Fruit fly (Drosophila melanogaster): ENCODE data around the gene RhoGAP92B.

Gene RhoGAP92B

DNA sequence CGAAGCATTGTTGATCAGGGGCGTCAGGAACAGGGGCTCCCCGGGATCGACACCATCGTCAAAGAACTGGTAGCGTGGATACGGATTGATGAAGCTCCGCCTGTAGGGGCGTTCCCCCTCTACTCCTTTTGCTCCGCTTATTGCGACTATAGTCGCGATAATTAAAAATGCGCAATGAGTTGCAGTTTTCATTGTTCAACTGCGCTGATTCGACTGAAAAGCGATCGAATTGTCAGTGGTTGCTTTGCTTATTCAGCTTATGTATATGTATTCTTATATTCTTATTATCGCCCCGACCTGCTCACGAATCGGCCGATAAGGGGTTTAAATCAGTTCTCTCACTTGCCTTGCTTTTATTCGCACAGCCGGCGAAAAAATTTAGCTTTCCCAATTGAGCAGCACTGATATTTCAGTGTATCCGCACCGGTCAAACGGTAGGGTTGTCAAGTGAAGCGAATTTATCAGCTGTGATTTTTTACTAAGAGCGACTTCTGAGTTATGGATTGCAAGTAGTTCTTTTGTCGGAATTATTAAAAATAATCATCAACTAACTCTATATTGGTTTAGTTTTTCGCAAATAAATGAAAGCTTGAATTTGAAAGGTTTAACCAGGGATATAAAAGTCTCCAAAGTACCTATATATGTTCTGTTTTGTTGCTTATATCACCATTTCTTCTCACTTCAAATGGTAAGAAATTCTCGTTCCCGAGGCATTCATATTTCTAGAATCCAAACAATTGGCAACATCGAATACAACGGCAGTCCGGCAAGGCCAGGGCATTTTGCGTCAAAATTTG lies 40.8 kb upstream of the RhoGAP92B start, which contains the start of the genes CG4572 and CG4686 (continued):
- TF ChIP-seq CG3919 (GFP tag; optimal IDR thresholded peaks at IDR 0.05) (peak; percentile 80), spab (GFP tag; optimal IDR thresholded peaks at IDR 0.05) (peak; percentile 67), Gug (GFP tag; IDR thresholded peaks at IDR 0.05) (peak; percentile 83), acj6 (GFP tag; optimal IDR thresholded peaks at IDR 0.05) (peak; percentile 79), net (GFP tag; optimal IDR thresholded peaks at IDR 0.05) (peak; percentile 75), Ets96B (tag; optimal IDR thresholded peaks at IDR 0.05) (peak; percentile 67), Hr4 (GFP tag; optimal IDR thresholded peaks at IDR 0.05) (peak; percentile 86), CG3032 (tag; optimal IDR thresholded peaks at IDR 0.05) (peak; percentile 89), svp (GFP tag) (no peak), CG10669 (GFP tag; optimal IDR thresholded peaks at IDR 0.05) (peak; percentile 74), CG6792 (GFP tag; optimal IDR thresholded peaks at IDR 0.05) (peak; percentile 71), pdm3 (GFP tag; optimal IDR thresholded peaks at IDR 0.05) (peak; percentile 85), CG11902 (GFP tag; optimal IDR thresholded peaks at IDR 0.05) (peak; percentile 75), CG31627 (GFP tag; optimal IDR thresholded peaks at IDR 0.05) (peak; percentile 90), Eip78C (GFP tag) (peak; percentile 92), CG6808 (GFP tag; optimal IDR thresholded peaks at IDR 0.05) (peak; percentile 62), Smox (GFP tag; optimal IDR thresholded peaks at IDR 0.05) (peak; percentile 82), CG16779 (tag; optimal IDR thresholded peaks at IDR 0.05) (no peak), Eip75B (GFP tag; optimal IDR thresholded peaks at IDR 0.05) (peak; percentile 80)

DNA sequence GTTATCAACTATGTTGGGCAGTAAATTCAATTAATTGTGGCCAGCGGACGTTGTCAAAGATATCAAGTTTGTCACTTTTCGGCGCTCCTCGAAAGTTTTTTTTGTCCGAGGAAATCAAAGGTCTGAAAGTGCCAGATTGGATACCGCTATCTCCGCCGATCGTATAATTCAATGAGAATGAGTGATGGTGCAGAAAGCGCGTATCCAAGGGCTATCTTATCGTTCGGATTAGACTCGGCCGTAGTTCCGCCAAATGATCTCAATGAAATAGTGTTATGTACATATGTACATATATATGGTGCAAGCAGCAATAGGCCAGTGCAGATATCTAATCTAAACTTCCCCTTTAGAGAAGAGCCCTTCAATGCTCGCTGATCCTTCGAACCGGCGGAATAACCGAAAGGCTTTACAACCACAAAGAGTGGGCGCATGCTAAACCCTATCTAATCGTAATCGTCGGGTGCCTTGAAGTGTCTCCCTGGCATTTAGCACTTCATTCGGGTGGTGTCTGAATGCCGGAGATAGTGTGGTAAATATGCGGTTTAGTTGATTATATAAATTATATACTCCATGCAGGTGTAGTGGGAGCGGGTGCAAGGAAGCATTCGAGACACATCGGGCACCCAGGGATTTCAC lies 31.7 kb upstream of the RhoGAP92B start:
- TF ChIP-seq Met (GFP tag; optimal IDR thresholded peaks at IDR 0.05) (no peak), Gug (GFP tag; IDR thresholded peaks at IDR 0.05) (no peak), acj6 (GFP tag; optimal IDR thresholded peaks at IDR 0.05) (no peak), Sox102F (GFP tag; optimal IDR thresholded peaks at IDR 0.05) (no peak), Eip93F (GFP tag; optimal IDR thresholded peaks at IDR 0.05) (no peak), esn (GFP tag; optimal IDR thresholded peaks at IDR 0.05) (no peak)

DNA sequence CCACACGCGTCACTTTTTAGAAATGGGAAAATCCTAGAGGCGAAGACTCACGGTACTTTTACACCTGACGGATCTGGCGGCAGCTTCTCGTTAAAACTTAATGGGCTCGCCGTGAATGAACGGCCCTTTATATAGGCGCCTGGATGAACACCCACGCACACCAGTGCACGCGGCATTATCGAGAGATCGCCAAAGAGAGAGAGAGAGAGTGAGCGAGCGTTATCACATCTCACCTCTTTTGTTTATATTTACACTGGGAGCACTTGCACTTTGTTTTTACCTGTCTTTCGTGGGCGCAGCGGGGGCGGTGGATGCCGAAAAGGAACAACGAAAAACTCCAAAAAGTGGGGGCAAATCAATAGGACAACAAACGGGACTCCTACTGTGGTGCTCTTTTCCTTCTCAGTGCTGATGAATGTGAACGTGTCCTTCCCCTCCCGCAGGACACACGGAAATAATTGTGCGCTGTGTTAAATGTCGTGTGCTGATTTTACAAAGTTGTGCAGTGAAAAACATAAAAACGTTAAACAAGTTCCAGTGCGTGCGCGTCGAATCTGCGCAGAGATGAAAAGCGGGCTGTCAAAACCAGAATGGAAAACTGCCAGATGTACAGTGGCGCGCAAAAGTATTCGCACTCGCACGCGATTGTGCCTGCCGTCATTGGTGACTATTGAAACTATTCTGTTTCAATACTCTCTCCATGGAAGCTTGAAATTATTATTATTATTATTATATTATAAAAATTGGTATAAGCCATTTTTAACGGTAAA lies 29.7 kb upstream of the RhoGAP92B start, which contains the start of gene Mrp5:
TSS of gene Mrp5 (minus strand) at position 561 of the 770 bp plus-strand sequence.
- peak; percentile 87 for TF ChIP-seq fkh (GFP tag; optimal IDR thresholded peaks at IDR 0.05)
- peak; percentile 66 for TF ChIP-seq CG6854 (GFP tag; optimal IDR thresholded peaks at IDR 0.05)
- peak; percentile 32 for TF ChIP-seq CG34406 (GFP tag; optimal IDR thresholded peaks at IDR 0.05)
- TF ChIP-seq CG11902 (GFP tag; optimal IDR thresholded peaks at IDR 0.05) = no peak
- TF ChIP-seq CG8119 (GFP tag; IDR thresholded peaks at IDR 0.05) = peak; percentile 41; the same call in 1 of the 3 replicates
- TF ChIP-seq Eip78C (GFP tag) = peak; percentile 72
- no peak for TF ChIP-seq Ets21C (GFP tag; optimal IDR thresholded peaks at IDR 0.05)
- no peak for TF ChIP-seq CG7368 (GFP tag; optimal IDR thresholded peaks at IDR 0.05)
- TF ChIP-seq CG6276 (GFP tag; optimal IDR thresholded peaks at IDR 0.05) = peak; percentile 18
- peak; percentile 20 for TF ChIP-seq CG16779 (tag; optimal IDR thresholded peaks at IDR 0.05)
- peak; percentile 35 for TF ChIP-seq CG10669 (GFP tag; optimal IDR thresholded peaks at IDR 0.05)
- TF ChIP-seq Hr38 (GFP tag; optimal IDR thresholded peaks at IDR 0.05) = no peak
- TF ChIP-seq CG15336 (GFP tag; IDR thresholded peaks at IDR 0.05) = peak; percentile 37; the same call in 1 of the 2 replicates
- no peak for TF ChIP-seq Eip75B (GFP tag; optimal IDR thresholded peaks at IDR 0.05)
- TF ChIP-seq dsx (GFP tag; optimal IDR thresholded peaks at IDR 0.05; ENCODE audit: poor library complexity, severe bottlenecking) = peak; percentile 58
- TF ChIP-seq esn (GFP tag; optimal IDR thresholded peaks at IDR 0.05) = peak; percentile 43
- TF ChIP-seq CG6792 (GFP tag; optimal IDR thresholded peaks at IDR 0.05) = peak; percentile 27
- TF ChIP-seq CG6163 (GFP tag; IDR thresholded peaks at IDR 0.05) = peak; percentile 60
- no peak for TF ChIP-seq Sox15 (GFP tag; optimal IDR thresholded peaks at IDR 0.05)
- TF ChIP-seq Hr4 (GFP tag; optimal IDR thresholded peaks at IDR 0.05) = peak; percentile 34
- peak in 1 of 2 experiments; percentile 53 for TF ChIP-seq salr (GFP tag; optimal IDR thresholded peaks at IDR 0.05)
- TF ChIP-seq CG8319 (GFP tag; optimal IDR thresholded peaks at IDR 0.05) = peak; percentile 1
- peak; percentile 51 for TF ChIP-seq CG8632 (GFP tag; optimal IDR thresholded peaks at IDR 0.05)
- no peak for TF ChIP-seq fd59A (GFP tag; optimal IDR thresholded peaks at IDR 0.05)
- no peak for TF ChIP-seq Ets96B (tag; optimal IDR thresholded peaks at IDR 0.05)
- peak; percentile 53 for TF ChIP-seq OdsH (GFP tag; optimal IDR thresholded peaks at IDR 0.05)
- no peak for TF ChIP-seq fd85E (GFP tag; optimal IDR thresholded peaks at IDR 0.05)
- TF ChIP-seq pdm3 (GFP tag; optimal IDR thresholded peaks at IDR 0.05) = peak; percentile 30
- TF ChIP-seq Met (GFP tag; optimal IDR thresholded peaks at IDR 0.05) = peak; percentile 6
- peak; percentile 45 for TF ChIP-seq CG3919 (GFP tag; optimal IDR thresholded peaks at IDR 0.05)
- no peak for TF ChIP-seq Smox (GFP tag; optimal IDR thresholded peaks at IDR 0.05)
- no peak for TF ChIP-seq Lpt (GFP tag; optimal IDR thresholded peaks at IDR 0.05)
